Fruit fly (Drosophila melanogaster) ovary, adult (tissue): ENCODE data around the gene CG46464.

ENCODE experiments used
- CG17801 ChIP-seq: fragments of 200-800 bp; optimal IDR thresholded peaks from 2 replicates; lab custom pipeline; 2019; ENCODE audit warnings: missing biosample characterization, mild to moderate bottlenecking, missing genetic modification characterization, moderate library complexity; ENCODE audit not compliant: partially characterized antibody

CG46464 gene

dm6 chrX:17455829-17456460, 12.2 kb upstream of the CG46464 start:
- no peak for TF ChIP-seq CG17801

dm6 chrX:17452443-17452842, 8.6 kb upstream of the CG46464 start, which contains the start of gene CG8568:
CG8568 (minus strand) TSS chrX:17452543.
- no peak for TF ChIP-seq CG17801

dm6 chrX:17448674-17449073, 4.9 kb upstream of the CG46464 start, which contains the start of gene p-cup:
p-cup (minus strand) TSS chrX:17448774.
- TF ChIP-seq CG17801 = no peak

dm6 chrX:17424383-17424782, 19.4 kb downstream of the CG46464 start:
- no peak for TF ChIP-seq CG17801

- TF ChIP-seq CG17801 = no peak
These were observed 20.4 kb downstream of the CG46464 start, which contains the start of gene ENGase for dm6 chrX:17423310-17423945. ENGase (plus strand) TSS chrX:17423591.

- TF ChIP-seq CG17801 = no peak
These were observed 21.8 kb downstream of the CG46464 start, which contains the start of gene CG8611 for dm6 chrX:17421987-17422386. CG8611 (minus strand) TSS chrX:17422145.

- no peak for TF ChIP-seq CG17801
These were observed 36.1 kb downstream of the CG46464 start for dm6 chrX:17407737-17408136.

dm6 chrX:17404883-17405282, 38.9 kb downstream of the CG46464 start:
- no peak for TF ChIP-seq CG17801

dm6 chrX:17398215-17398614, 45.6 kb downstream of the CG46464 start:
- no peak for TF ChIP-seq CG17801

- no peak for TF ChIP-seq CG17801
These were observed 46.6 kb downstream of the CG46464 start, which contains the start of gene B-H1 for dm6 chrX:17397103-17397711. B-H1 (plus strand) TSS chrX:17397478.

dm6 chrX:17382995-17383394, 60.8 kb downstream of the CG46464 start:
- no peak for TF ChIP-seq CG17801

dm6 chrX:17379430-17379829, 64.4 kb downstream of the CG46464 start:
- no peak for TF ChIP-seq CG17801
